Fruit fly (Drosophila melanogaster) whole organism, embryonic: ENCODE results near the gene CG32590.

Experiments used
- Aef1 ChIP-seq: fragments of 200-800 bp; sonication (Bioruptor generic); IDR thresholded peaks from 3 replicates; pipeline ENCODE4 v1.3.6; 2022; ENCODE audit warnings: missing biosample characterization, missing genetic modification characterization
- CG10147 ChIP-seq: fragments of 200-800 bp; sonication (Bioruptor generic); optimal IDR thresholded peaks from 2 replicates; lab custom pipeline; 2019; ENCODE audit warnings: missing biosample characterization, mild to moderate bottlenecking, missing genetic modification characterization, moderate library complexity
- CG1233 ChIP-seq: fragments of 200-800 bp; sonication (Bioruptor generic); optimal IDR thresholded peaks from 4 replicates; lab custom pipeline; 2018; ENCODE audit warnings: missing biosample characterization, mild to moderate bottlenecking, missing genetic modification characterization
- CG14014 ChIP-seq: fragments of 200-800 bp; sonication (Bioruptor generic); IDR thresholded peaks from 2 replicates; pipeline ENCODE4 v1.3.6; 2022; ENCODE audit warnings: missing biosample characterization, missing genetic modification characterization
- CG14441 ChIP-seq: fragments of 200-800 bp; sonication (Bioruptor generic); IDR thresholded peaks from 2 replicates; pipeline ENCODE4 v1.3.6; 2022; ENCODE audit warnings: missing biosample characterization, missing genetic modification characterization
- CG14667 ChIP-seq: fragments of 200-800 bp; sonication (Bioruptor generic); IDR thresholded peaks from 2 replicates; pipeline ENCODE4 v1.3.6; 2022; ENCODE audit warnings: missing biosample characterization, missing genetic modification characterization
- CG2202 ChIP-seq: fragments of 200-800 bp; sonication (Bioruptor generic); optimal IDR thresholded peaks from 2 replicates; lab custom pipeline; 2018; ENCODE audit warnings: missing biosample characterization, mild to moderate bottlenecking, missing genetic modification characterization
- CG30020 ChIP-seq: fragments of 200-800 bp; optimal IDR thresholded peaks from 2 replicates; lab custom pipeline; 2019; ENCODE audit warnings: missing biosample characterization, mild to moderate bottlenecking, missing genetic modification characterization, moderate library complexity
- CG31365 ChIP-seq: fragments of 200-800 bp; sonication (Bioruptor generic); optimal IDR thresholded peaks from 2 replicates; lab custom pipeline; 2018; ENCODE audit warnings: missing biosample characterization, mild to moderate bottlenecking, missing genetic modification characterization
- CG32532 ChIP-seq: fragments of 200-800 bp; sonication (Bioruptor generic); IDR thresholded peaks from 2 replicates; pipeline ENCODE4 v1.3.6; 2022; ENCODE audit warnings: missing biosample characterization, missing genetic modification characterization
- CG5180 ChIP-seq: fragments of 200-800 bp; sonication (Bioruptor generic); optimal IDR thresholded peaks from 3 replicates; lab custom pipeline; 2017; ENCODE audit warnings: missing biosample characterization, missing genetic modification characterization, mild to moderate bottlenecking, moderate library complexity, missing genetic modification reagents
- CG7556 ChIP-seq: fragments of 200-800 bp; sonication (Bioruptor generic); optimal IDR thresholded peaks from 2 replicates; lab custom pipeline; 2017; ENCODE audit warnings: missing biosample characterization, mild to moderate bottlenecking, missing genetic modification characterization
- CG8944 ChIP-seq: fragments of 200-800 bp; sonication (Bioruptor generic); optimal IDR thresholded peaks from 3 replicates; lab custom pipeline; 2016; ENCODE audit warnings: missing biosample characterization, missing genetic modification characterization
- CHES-1-like ChIP-seq: fragments of 200-800 bp; sonication (Bioruptor generic); optimal IDR thresholded peaks from 2 replicates; lab custom pipeline; 2016; ENCODE audit warnings: missing biosample characterization, missing genetic modification characterization
- CrebB ChIP-seq: fragments of 200-800 bp; sonication (Bioruptor generic); optimal IDR thresholded peaks from 3 replicates; lab custom pipeline; 2018; ENCODE audit warnings: missing biosample characterization, mild to moderate bottlenecking, missing genetic modification characterization
- Drgx ChIP-seq: fragments of 200-800 bp; sonication (Bioruptor generic); IDR thresholded peaks from 2 replicates; pipeline ENCODE4 v1.3.6; 2022; ENCODE audit warnings: missing biosample characterization, missing genetic modification characterization
- E2f2 ChIP-seq: fragments of 200-800 bp; sonication (Bioruptor generic); IDR thresholded peaks from 2 replicates; pipeline ENCODE4 v1.3.6; 2022; ENCODE audit warnings: missing biosample characterization, missing genetic modification characterization
- HHEX ChIP-seq: fragments of 200-800 bp; sonication (Bioruptor generic); optimal IDR thresholded peaks from 3 replicates; lab custom pipeline; 2017; ENCODE audit warnings: missing biosample characterization, mild to moderate bottlenecking, missing genetic modification characterization, missing genetic modification reagents
- HLH4C ChIP-seq: fragments of 200-800 bp; sonication (Bioruptor generic); IDR thresholded peaks from 3 replicates; pipeline ENCODE4 v1.3.6; 2022; ENCODE audit warnings: missing biosample characterization, missing genetic modification characterization; ENCODE audit not compliant: partially characterized antibody
- Hand ChIP-seq: fragments of 200-800 bp; sonication (Bioruptor generic); optimal IDR thresholded peaks from 2 replicates; lab custom pipeline; 2017; ENCODE audit warnings: mild to moderate bottlenecking, missing biosample characterization, missing genetic modification reagents, missing genetic modification characterization
- Hsf ChIP-seq: fragments of 200-800 bp; sonication (Bioruptor generic); optimal IDR thresholded peaks from 3 replicates; lab custom pipeline; 2016; ENCODE audit warnings: missing biosample characterization, missing genetic modification characterization
- MBD-R2 ChIP-seq: fragments of 200-800 bp; sonication (Bioruptor generic); IDR thresholded peaks from 2 replicates; pipeline ENCODE4 v1.3.6; 2022; ENCODE audit warnings: missing biosample characterization, missing genetic modification characterization
- Med ChIP-seq: fragments of 200-800 bp; sonication (Bioruptor generic); peaks from one replicate; lab custom pipeline; 2016; ENCODE audit warnings: missing biosample characterization, missing genetic modification characterization, mild to moderate bottlenecking, inconsistent platforms, moderate library complexity
- NfI ChIP-seq: fragments of 200-800 bp; sonication (Bioruptor generic); optimal IDR thresholded peaks from 3 replicates; lab custom pipeline; 2018; ENCODE audit warnings: missing biosample characterization, mild to moderate bottlenecking, missing genetic modification characterization, moderate library complexity
- Taf1 ChIP-seq: fragments of 200-800 bp; sonication (Bioruptor generic); IDR thresholded peaks from 2 replicates; pipeline ENCODE4 v1.3.6; 2022; ENCODE audit warnings: missing biosample characterization, missing genetic modification characterization
- ac ChIP-seq: fragments of 200-800 bp; sonication (Bioruptor generic); optimal IDR thresholded peaks from 3 replicates; lab custom pipeline; 2017; ENCODE audit warnings: missing biosample characterization, mild to moderate bottlenecking, missing genetic modification characterization
- bab2 ChIP-seq: fragments of 200-800 bp; sonication (Bioruptor generic); optimal IDR thresholded peaks from 2 replicates; lab custom pipeline; 2016; ENCODE audit warnings: missing biosample characterization, missing genetic modification characterization
- bigmax ChIP-seq: fragments of 200-800 bp; sonication (Bioruptor generic); optimal IDR thresholded peaks from 2 replicates; lab custom pipeline; 2018; ENCODE audit warnings: missing biosample characterization, mild to moderate bottlenecking, missing genetic modification characterization
- cato ChIP-seq: fragments of 200-800 bp; sonication (Bioruptor generic); optimal IDR thresholded peaks from 2 replicates; lab custom pipeline; 2016; ENCODE audit warnings: missing biosample characterization, missing genetic modification characterization, borderline replicate concordance
- ci ChIP-seq: fragments of 200-800 bp; sonication (Bioruptor generic); IDR thresholded peaks from 3 replicates; pipeline ENCODE4 v1.3.6; 2022; ENCODE audit warnings: missing biosample characterization, missing genetic modification characterization
- croc ChIP-seq: fragments of 200-800 bp; sonication (Bioruptor generic); conservative IDR thresholded peaks from 3 replicates; pipeline ENCODE4 v1.3.6; 2022; ENCODE audit warnings: missing biosample characterization, missing genetic modification characterization
- danr ChIP-seq: fragments of 200-800 bp; sonication (Bioruptor generic); IDR thresholded peaks from 2 replicates; pipeline ENCODE4 v1.3.6; 2022; ENCODE audit warnings: missing biosample characterization, missing genetic modification characterization
- dm ChIP-seq: fragments of 200-800 bp; sonication (Bioruptor generic); optimal IDR thresholded peaks from 3 replicates; lab custom pipeline; 2016; ENCODE audit warnings: missing biosample characterization, missing genetic modification characterization
- ewg ChIP-seq: fragments of 200-800 bp; sonication (Bioruptor generic); optimal IDR thresholded peaks from 3 replicates; lab custom pipeline; 2017; ENCODE audit warnings: mild to moderate bottlenecking, missing biosample characterization, missing genetic modification reagents, missing genetic modification characterization
- exex ChIP-seq: fragments of 200-800 bp; sonication (Bioruptor generic); optimal IDR thresholded peaks from 4 replicates; lab custom pipeline; 2018; ENCODE audit warnings: missing biosample characterization, mild to moderate bottlenecking, missing genetic modification characterization, moderate library complexity
- fd96Cb ChIP-seq: fragments of 200-800 bp; sonication (Bioruptor generic); optimal IDR thresholded peaks from 2 replicates; lab custom pipeline; 2018; ENCODE audit warnings: missing biosample characterization, mild to moderate bottlenecking, missing genetic modification characterization, moderate library complexity
- gsb ChIP-seq: fragments of 200-800 bp; sonication (Bioruptor generic); IDR thresholded peaks from 2 replicates; pipeline ENCODE4 v1.3.6; 2022; ENCODE audit warnings: missing biosample characterization, missing genetic modification characterization
- inv ChIP-seq: fragments of 200-800 bp; sonication (Bioruptor generic); IDR thresholded peaks from 2 replicates; pipeline ENCODE4 v1.3.6; 2022; ENCODE audit warnings: missing biosample characterization, missing genetic modification characterization; ENCODE audit not compliant: partially characterized antibody
- lab ChIP-seq: fragments of 200-800 bp; sonication (Bioruptor generic); optimal IDR thresholded peaks from 3 replicates; lab custom pipeline; 2017; ENCODE audit warnings: missing biosample characterization, missing genetic modification characterization, mild to moderate bottlenecking, moderate library complexity, missing genetic modification reagents
- mam ChIP-seq: fragments of 200-800 bp; sonication (Bioruptor generic); optimal IDR thresholded peaks from 3 replicates; lab custom pipeline; 2016; ENCODE audit warnings: missing biosample characterization, missing genetic modification characterization
- pzg ChIP-seq: fragments of 200-800 bp; sonication (Bioruptor generic); optimal IDR thresholded peaks from 3 replicates; lab custom pipeline; 2018; ENCODE audit warnings: missing biosample characterization, mild to moderate bottlenecking, missing genetic modification characterization, moderate library complexity
- repo ChIP-seq: fragments of 200-800 bp; sonication (Bioruptor generic); optimal IDR thresholded peaks from 2 replicates; lab custom pipeline; 2016; ENCODE audit warnings: missing biosample characterization, missing genetic modification characterization
- run ChIP-seq: fragments of 200-800 bp; sonication (Bioruptor generic); optimal IDR thresholded peaks from 3 replicates; lab custom pipeline; 2018; ENCODE audit warnings: missing biosample characterization, mild to moderate bottlenecking, missing genetic modification characterization
- slbo ChIP-seq: fragments of 200-800 bp; sonication (Bioruptor generic); IDR thresholded peaks from 2 replicates; pipeline ENCODE4 v1.3.6; 2022; ENCODE audit warnings: missing biosample characterization, missing genetic modification characterization
- sqz ChIP-seq: fragments of 200-800 bp; sonication (Bioruptor generic); optimal IDR thresholded peaks from 3 replicates; lab custom pipeline; 2018; ENCODE audit warnings: missing biosample characterization, mild to moderate bottlenecking, missing genetic modification characterization
- tup ChIP-seq: fragments of 200-800 bp; sonication (Bioruptor generic); optimal IDR thresholded peaks from 2 replicates; lab custom pipeline; 2016; ENCODE audit warnings: missing biosample characterization, mild to moderate bottlenecking, missing genetic modification characterization, moderate library complexity
- unpg ChIP-seq: fragments of 200-800 bp; sonication (Bioruptor generic); optimal IDR thresholded peaks from 3 replicates; lab custom pipeline; 2018; ENCODE audit warnings: missing biosample characterization, mild to moderate bottlenecking, missing genetic modification characterization, moderate library complexity
- vnd ChIP-seq: fragments of 200-800 bp; sonication (Bioruptor generic); IDR thresholded peaks from 3 replicates; pipeline ENCODE4 v1.3.6; 2022; ENCODE audit warnings: missing biosample characterization, missing genetic modification characterization; ENCODE audit not compliant: partially characterized antibody
- wek ChIP-seq: fragments of 200-800 bp; sonication (Bioruptor generic); optimal IDR thresholded peaks from 3 replicates; lab custom pipeline; 2018; ENCODE audit warnings: missing biosample characterization, mild to moderate bottlenecking, missing genetic modification characterization, moderate library complexity
- wor ChIP-seq: fragments of 200-800 bp; sonication (Bioruptor generic); IDR thresholded peaks from 2 replicates; pipeline ENCODE4 v1.3.6; 2022; ENCODE audit warnings: missing biosample characterization, missing genetic modification characterization
- yki ChIP-seq: fragments of >200 bp; optimal IDR thresholded peaks from 3 replicates; lab custom pipeline; 2018

The CG32590 gene

dm6 chrX:14839047-14839446, at the start of gene CG32590, which contains the start of gene Flo2 (continued):
- TF ChIP-seq Aef1 (GFP tag; lab: Robert Waterston, UW), result peak; percentile 80
- peak; percentile 99 for TF ChIP-seq HLH4C
- TF ChIP-seq bigmax, result no peak
- peak; percentile 50 for TF ChIP-seq cato (GFP tag; lab: Kevin White, UChicago)
- peak; percentile 63 for TF ChIP-seq repo (GFP tag; lab: Kevin White, UChicago)
- TF ChIP-seq vnd (GFP tag; lab: Robert Waterston, UW), result peak; percentile 98
- peak; percentile 83 for TF ChIP-seq ci (GFP tag; lab: Robert Waterston, UW)
- TF ChIP-seq tup (GFP tag; lab: Kevin White, UChicago), result peak; percentile 55
- TF ChIP-seq wor (GFP tag; lab: Robert Waterston, UW), result peak; percentile 61
- peak; percentile 72 for TF ChIP-seq CG14667 (GFP tag; lab: Robert Waterston, UW)
- TF ChIP-seq HHEX (GFP tag; lab: Kevin White, UChicago), result peak; percentile 57
- TF ChIP-seq yki (lab: Kevin White, UChicago), result no peak
- peak; percentile 57 for TF ChIP-seq CG8944 (GFP tag; lab: Kevin White, UChicago)
- TF ChIP-seq CrebB (tag; lab: Kevin White, UChicago), result peak; percentile 46
- TF ChIP-seq run, result no peak
- TF ChIP-seq unpg (GFP tag; lab: Kevin White, UChicago), result peak; percentile 70
- TF ChIP-seq ewg (GFP tag; lab: Kevin White, UChicago), result peak; percentile 28
- TF ChIP-seq CG7556 (GFP tag; lab: Kevin White, UChicago), result peak; percentile 30
- peak; percentile 85 for TF ChIP-seq mam (GFP tag; lab: Kevin White, UChicago)
- peak; percentile 36 for TF ChIP-seq fd96Cb (tag; lab: Kevin White, UChicago)
- peak; percentile 78 for TF ChIP-seq lab (GFP tag; lab: Kevin White, UChicago)
- 0 out of 2 replicates have a peak, but pooled peaks have one; percentile 25 for TF ChIP-seq gsb (GFP tag; lab: Robert Waterston, UW)
- TF ChIP-seq E2f2, result peak; percentile 63
- TF ChIP-seq ac (GFP tag; lab: Kevin White, UChicago), result no peak
- peak; percentile 62 for TF ChIP-seq CG10147 (GFP tag; lab: Kevin White, UChicago)
- peak; percentile 69 for TF ChIP-seq danr (GFP tag; lab: Robert Waterston, UW)
- TF ChIP-seq croc, result no peak; the same call in 1 of the 3 replicates
- TF ChIP-seq bab2 (GFP tag; lab: Kevin White, UChicago), result peak; percentile 54
- TF ChIP-seq inv (GFP tag; lab: Robert Waterston, UW), result peak; percentile 95
- peak; percentile 77 for TF ChIP-seq CHES-1-like (GFP tag; lab: Kevin White, UChicago)
- TF ChIP-seq CG32532 (GFP tag; lab: Robert Waterston, UW), result peak; percentile 90
- peak; percentile 80 for TF ChIP-seq Hsf (GFP tag; lab: Kevin White, UChicago)
- peak; percentile 26 for TF ChIP-seq exex
- peak; percentile 33 for TF ChIP-seq dm (GFP tag; lab: Kevin White, UChicago)
- TF ChIP-seq CG14014 (GFP tag; lab: Robert Waterston, UW), result peak; percentile 67
- TF ChIP-seq NfI, result peak; percentile 66
- TF ChIP-seq Drgx (GFP tag; lab: Robert Waterston, UW), result peak; percentile 59
- TF ChIP-seq sqz (GFP tag; lab: Kevin White, UChicago), result no peak
- peak; percentile 6 for TF ChIP-seq CG2202
- TF ChIP-seq CG14441, result peak; percentile 77
- no peak for TF ChIP-seq CG31365 (tag; lab: Kevin White, UChicago)
- peak; percentile 96 for TF ChIP-seq Med
- TF ChIP-seq Hand (GFP tag; lab: Kevin White, UChicago), result no peak
- no peak for TF ChIP-seq wek (GFP tag; lab: Kevin White, UChicago)
- peak; percentile 78 for TF ChIP-seq pzg (GFP tag; lab: Kevin White, UChicago)
- TF ChIP-seq Taf1 (GFP tag; lab: Robert Waterston, UW), result peak; percentile 55
- TF ChIP-seq MBD-R2 (GFP tag; lab: Robert Waterston, UW), result peak; percentile 75
- peak; percentile 60 for TF ChIP-seq CG30020 (tag; lab: Kevin White, UChicago)
- TF ChIP-seq slbo (GFP tag; lab: Robert Waterston, UW), result peak; percentile 94
- TF ChIP-seq CG1233 (GFP tag; lab: Kevin White, UChicago), result peak; percentile 42
- TF ChIP-seq CG5180 (GFP tag; lab: Kevin White, UChicago), result no peak
